Worm (Caenorhabditis elegans) whole organism, L4/young adult: ENCODE measurements around the gene cyb-2.1.

Experiments used
- dao-5 ChIP-seq: sonication (generic microtip); optimal IDR thresholded peaks from 2 replicates; lab custom pipeline; 2016; ENCODE audit warnings: missing genotype, missing genetic modification characterization, moderate library complexity, missing compliant biosample characterization
- him-1 ChIP-seq: sonication (generic microtip); optimal IDR thresholded peaks from 2 replicates; lab custom pipeline; 2016; ENCODE audit warnings: missing genotype, missing genetic modification reagents, missing genetic modification characterization, missing compliant biosample characterization

ce11 chrIV:11030117-11030516 lies 44.3 kb downstream of the cyb-2.1 start:
- TF ChIP-seq him-1 (tag; lab: Kevin White, UChicago) = no peak
- no peak for TF ChIP-seq dao-5 (tag; lab: Kevin White, UChicago)
